Fruit fly (Drosophila melanogaster) whole organism, embryonic: ENCODE measurements around the gene CG12521.

ENCODE experiments used
- Bgb ChIP-seq: fragments of 200-800 bp; sonication (Bioruptor generic); IDR thresholded peaks from 2 replicates; pipeline ENCODE4 v1.3.6; 2022; ENCODE audit warnings: missing biosample characterization, missing genetic modification characterization; ENCODE audit not compliant: partially characterized antibody
- CG10366 ChIP-seq: fragments of 200-800 bp; sonication (Bioruptor generic); IDR thresholded peaks from 2 replicates; pipeline ENCODE4 v1.3.6; 2022; ENCODE audit warnings: missing biosample characterization, missing genetic modification characterization
- CG12071 ChIP-seq: fragments of 200-800 bp; sonication (Bioruptor generic); optimal IDR thresholded peaks from 3 replicates; lab custom pipeline; 2018; ENCODE audit warnings: missing biosample characterization, mild to moderate bottlenecking, missing genetic modification characterization
- CG12236 ChIP-seq: fragments of 200-800 bp; sonication (Bioruptor generic); optimal IDR thresholded peaks from 2 replicates; lab custom pipeline; 2016; ENCODE audit warnings: missing biosample characterization, missing genetic modification characterization
- CG13287 ChIP-seq: fragments of 200-800 bp; sonication (Bioruptor generic); IDR thresholded peaks from 2 replicates; pipeline ENCODE4 v1.3.6; 2022; ENCODE audit warnings: missing biosample characterization, missing genetic modification characterization; ENCODE audit not compliant: partially characterized antibody
- CG13424 ChIP-seq: fragments of 200-800 bp; sonication (Bioruptor generic); optimal IDR thresholded peaks from 2 replicates; lab custom pipeline; 2019; ENCODE audit warnings: missing biosample characterization, mild to moderate bottlenecking, missing genetic modification characterization, moderate library complexity
- CG15073 ChIP-seq: fragments of 200-800 bp; sonication (Bioruptor generic); optimal IDR thresholded peaks from 2 replicates; lab custom pipeline; 2016; ENCODE audit warnings: missing biosample characterization, missing genetic modification characterization
- CG17359 ChIP-seq: fragments of 200-800 bp; sonication (Bioruptor generic); optimal IDR thresholded peaks from 3 replicates; lab custom pipeline; 2018; ENCODE audit warnings: missing biosample characterization, mild to moderate bottlenecking, missing genetic modification characterization, moderate library complexity
- CG17361 ChIP-seq: fragments of 200-800 bp; sonication (Bioruptor generic); IDR thresholded peaks from 3 replicates; pipeline ENCODE4 v1.3.6; 2022; ENCODE audit warnings: missing biosample characterization, missing genetic modification characterization
- CG17612 ChIP-seq: fragments of 200-800 bp; sonication (Bioruptor generic); IDR thresholded peaks from 2 replicates; pipeline ENCODE4 v1.3.6; 2022; ENCODE audit warnings: missing biosample characterization, missing genetic modification characterization
- CG18011 ChIP-seq: fragments of 200-800 bp; sonication (Bioruptor generic); optimal IDR thresholded peaks from 2 replicates; lab custom pipeline; 2017; ENCODE audit warnings: missing biosample characterization, missing genetic modification characterization, mild to moderate bottlenecking, moderate library complexity, missing genotype
- CG3065 ChIP-seq: fragments of 200-800 bp; sonication (Bioruptor generic); optimal IDR thresholded peaks from 2 replicates; lab custom pipeline; 2016; ENCODE audit warnings: missing biosample characterization, missing genetic modification characterization
- CG3163 ChIP-seq: fragments of 200-800 bp; sonication (Bioruptor generic); optimal IDR thresholded peaks from 3 replicates; lab custom pipeline; 2016; ENCODE audit warnings: missing biosample characterization, missing genetic modification characterization
- CG4707 ChIP-seq: fragments of 200-800 bp; sonication (Bioruptor generic); optimal IDR thresholded peaks from 2 replicates; lab custom pipeline; 2018; ENCODE audit warnings: missing biosample characterization, mild to moderate bottlenecking, missing genetic modification characterization, moderate library complexity
- CG4820 ChIP-seq: fragments of 200-800 bp; sonication (Bioruptor generic); optimal IDR thresholded peaks from 3 replicates; lab custom pipeline; 2016; ENCODE audit warnings: missing biosample characterization, missing genetic modification characterization
- CG6272 ChIP-seq: fragments of 200-800 bp; sonication (Bioruptor generic); IDR thresholded peaks from 2 replicates; pipeline ENCODE4 v1.3.6; 2022; ENCODE audit warnings: missing biosample characterization, missing genetic modification characterization
- CG7556 ChIP-seq: fragments of 200-800 bp; sonication (Bioruptor generic); optimal IDR thresholded peaks from 2 replicates; lab custom pipeline; 2017; ENCODE audit warnings: missing biosample characterization, mild to moderate bottlenecking, missing genetic modification characterization
- CG7745 ChIP-seq: fragments of 200-800 bp; sonication (Bioruptor generic); optimal IDR thresholded peaks from 2 replicates; lab custom pipeline; 2018; ENCODE audit warnings: missing biosample characterization, mild to moderate bottlenecking, missing genetic modification characterization, moderate library complexity
- CG9437 ChIP-seq: fragments of 200-800 bp; sonication (Bioruptor generic); optimal IDR thresholded peaks from 2 replicates; lab custom pipeline; 2018; ENCODE audit warnings: missing biosample characterization, mild to moderate bottlenecking, missing genetic modification characterization
- Dll ChIP-seq: fragments of 200-800 bp; sonication (Bioruptor generic); IDR thresholded peaks from 4 replicates; pipeline ENCODE4 v1.3.6; 2022; ENCODE audit warnings: missing biosample characterization, missing genetic modification characterization; ENCODE audit not compliant: partially characterized antibody
- Dref ChIP-seq: fragments of 200-800 bp; sonication (Bioruptor generic); IDR thresholded peaks from 2 replicates; pipeline ENCODE4 v1.3.6; 2022; ENCODE audit warnings: missing biosample characterization, missing genetic modification characterization
- H2.0 ChIP-seq: fragments of 200-800 bp; sonication (Bioruptor generic); IDR thresholded peaks from 2 replicates; pipeline ENCODE4 v1.3.6; 2022; ENCODE audit warnings: missing biosample characterization, missing genetic modification characterization
- HLH4C ChIP-seq: fragments of 200-800 bp; sonication (Bioruptor generic); IDR thresholded peaks from 3 replicates; pipeline ENCODE4 v1.3.6; 2022; ENCODE audit warnings: missing biosample characterization, missing genetic modification characterization; ENCODE audit not compliant: partially characterized antibody
- Hmx ChIP-seq: fragments of 200-800 bp; sonication (Bioruptor generic); optimal IDR thresholded peaks from 2 replicates; lab custom pipeline; 2016; ENCODE audit warnings: missing biosample characterization, missing genetic modification characterization
- Jarid2 ChIP-seq: fragments of 200-800 bp; sonication (Bioruptor generic); optimal IDR thresholded peaks from 3 replicates; lab custom pipeline; 2017; ENCODE audit warnings: mild to moderate bottlenecking, missing biosample characterization, missing genetic modification reagents, missing genetic modification characterization
- Mad ChIP-seq: fragments of 200-800 bp; sonication (Bioruptor generic); optimal IDR thresholded peaks from 2 replicates; lab custom pipeline; 2016; ENCODE audit warnings: missing biosample characterization, missing genetic modification characterization
- NK7.1 ChIP-seq: fragments of 200-800 bp; sonication (Bioruptor generic); optimal IDR thresholded peaks from 3 replicates; lab custom pipeline; 2016; ENCODE audit warnings: missing biosample characterization, missing genetic modification characterization
- Nf-YC ChIP-seq: fragments of 200-800 bp; optimal IDR thresholded peaks from 3 replicates; lab custom pipeline; 2019; ENCODE audit warnings: missing biosample characterization, mild to moderate bottlenecking, missing genetic modification characterization, moderate library complexity
- PHDP ChIP-seq: fragments of 200-800 bp; sonication (Bioruptor generic); optimal IDR thresholded peaks from 3 replicates; lab custom pipeline; 2018; ENCODE audit warnings: missing biosample characterization, mild to moderate bottlenecking, missing genetic modification characterization, moderate library complexity
- Rfx ChIP-seq: fragments of 200-800 bp; sonication (Bioruptor generic); IDR thresholded peaks from 2 replicates; pipeline ENCODE4 v1.3.6; 2022; ENCODE audit warnings: missing biosample characterization, missing genetic modification characterization
- Sry-δ ChIP-seq: fragments of 200-800 bp; sonication (Bioruptor generic); optimal IDR thresholded peaks from 2 replicates; lab custom pipeline; 2016; ENCODE audit warnings: missing biosample characterization, missing genetic modification characterization
- Ssrp ChIP-seq: fragments of 200-800 bp; sonication (Bioruptor generic); optimal IDR thresholded peaks from 2 replicates; lab custom pipeline; 2018; ENCODE audit warnings: missing biosample characterization, mild to moderate bottlenecking, missing genetic modification characterization, moderate library complexity
- Taf1 ChIP-seq: fragments of 200-800 bp; sonication (Bioruptor generic); IDR thresholded peaks from 2 replicates; pipeline ENCODE4 v1.3.6; 2022; ENCODE audit warnings: missing biosample characterization, missing genetic modification characterization
- amos ChIP-seq: fragments of 200-800 bp; sonication (Bioruptor generic); IDR thresholded peaks from 2 replicates; pipeline ENCODE4 v1.3.6; 2022; ENCODE audit warnings: missing biosample characterization, missing genetic modification characterization; ENCODE audit not compliant: partially characterized antibody
- az2 ChIP-seq: fragments of 200-800 bp; sonication (Bioruptor generic); optimal IDR thresholded peaks from 3 replicates; lab custom pipeline; 2016; ENCODE audit warnings: missing biosample characterization, missing genetic modification characterization
- crc ChIP-seq: fragments of 200-800 bp; sonication (Bioruptor generic); optimal IDR thresholded peaks from 2 replicates; lab custom pipeline; 2016; ENCODE audit warnings: missing biosample characterization, missing genetic modification characterization
- dmrt11E ChIP-seq: fragments of 200-800 bp; sonication (Bioruptor generic); optimal IDR thresholded peaks from 3 replicates; lab custom pipeline; 2018; ENCODE audit warnings: missing biosample characterization, mild to moderate bottlenecking, missing genetic modification characterization, moderate library complexity
- eve ChIP-seq, 2 experiments: fragments of >200 bp; optimal IDR thresholded peaks; 2 replicates each; lab custom pipeline; 2017; ENCODE audit warnings: missing biosample characterization in 2 of 2, missing genetic modification characterization in 2 of 2
- her ChIP-seq: fragments of 200-800 bp; sonication (Bioruptor generic); optimal IDR thresholded peaks from 2 replicates; lab custom pipeline; 2016; ENCODE audit warnings: missing biosample characterization, missing genetic modification characterization
- ind ChIP-seq: fragments of 200-800 bp; sonication (Bioruptor generic); optimal IDR thresholded peaks from 3 replicates; lab custom pipeline; 2016; ENCODE audit warnings: missing biosample characterization, missing genetic modification characterization
- klu ChIP-seq: fragments of 200-800 bp; sonication (Bioruptor generic); IDR thresholded peaks from 2 replicates; pipeline ENCODE4 v1.3.6; 2022; ENCODE audit warnings: missing biosample characterization, missing genetic modification characterization
- mam ChIP-seq: fragments of 200-800 bp; sonication (Bioruptor generic); optimal IDR thresholded peaks from 3 replicates; lab custom pipeline; 2016; ENCODE audit warnings: missing biosample characterization, missing genetic modification characterization
- mirr ChIP-seq: fragments of 200-800 bp; sonication (Bioruptor generic); optimal IDR thresholded peaks from 3 replicates; lab custom pipeline; 2018; ENCODE audit warnings: missing biosample characterization, mild to moderate bottlenecking, missing genetic modification characterization
- nau ChIP-seq: fragments of 200-800 bp; sonication (Bioruptor generic); optimal IDR thresholded peaks from 3 replicates; lab custom pipeline; 2017; ENCODE audit warnings: missing biosample characterization, mild to moderate bottlenecking, missing genetic modification characterization, missing genetic modification reagents
- nmo ChIP-seq: fragments of 200-800 bp; sonication (Bioruptor generic); optimal IDR thresholded peaks from 2 replicates; lab custom pipeline; 2018; ENCODE audit warnings: missing biosample characterization, mild to moderate bottlenecking, missing genetic modification characterization, moderate library complexity
- pum ChIP-seq: fragments of 200-800 bp; sonication (Bioruptor generic); optimal IDR thresholded peaks from 2 replicates; lab custom pipeline; 2016; ENCODE audit warnings: missing biosample characterization, missing genetic modification characterization
- scrt ChIP-seq: fragments of 200-800 bp; sonication (Bioruptor generic); optimal IDR thresholded peaks from 2 replicates; lab custom pipeline; 2018; ENCODE audit warnings: missing biosample characterization, mild to moderate bottlenecking, missing genetic modification characterization, moderate library complexity
- tap ChIP-seq: fragments of 200-800 bp; optimal IDR thresholded peaks from 3 replicates; lab custom pipeline; 2019; ENCODE audit warnings: missing biosample characterization, mild to moderate bottlenecking, missing genetic modification characterization, moderate library complexity
- z ChIP-seq: fragments of 200-800 bp; sonication (Bioruptor generic); IDR thresholded peaks from 3 replicates; pipeline ENCODE4 v1.3.6; 2022; ENCODE audit warnings: missing biosample characterization, missing genetic modification characterization

Gene CG12521

DNA sequence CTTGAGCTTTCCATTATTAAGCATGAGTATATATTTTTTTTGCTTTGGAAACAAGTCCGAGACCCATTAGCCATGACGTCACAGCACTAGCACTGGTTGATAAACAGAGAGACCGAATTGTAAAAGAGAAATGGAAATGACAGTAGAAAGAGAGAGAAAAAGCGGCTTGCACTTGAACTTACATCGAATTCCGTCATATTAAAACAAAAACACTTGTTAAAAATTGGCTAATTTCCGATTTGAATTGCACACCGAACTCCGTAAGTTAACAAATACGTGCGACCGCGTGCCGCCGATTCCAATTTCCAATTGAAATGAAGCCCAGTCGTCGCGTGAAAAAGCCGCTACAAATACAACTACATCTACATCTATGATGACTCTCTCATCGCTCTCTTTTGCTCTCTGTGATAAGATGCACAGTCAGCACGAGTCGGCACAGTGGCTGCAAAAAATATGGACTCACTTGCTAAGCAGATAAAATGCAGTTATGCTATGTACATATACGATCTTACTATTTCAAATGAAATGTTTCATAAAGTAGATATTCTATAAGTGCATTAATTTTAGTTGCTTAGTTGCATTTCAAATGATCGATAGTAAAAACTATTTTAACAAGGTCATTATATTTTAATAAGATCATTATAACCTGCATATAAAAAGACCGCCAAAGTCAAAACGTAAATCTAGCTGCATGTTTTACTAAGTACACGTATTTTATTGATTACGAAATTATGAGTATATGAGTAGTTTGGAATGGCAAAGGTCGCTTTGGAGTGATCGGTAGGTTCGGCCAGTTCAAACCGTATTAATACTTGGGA, 27.8 kb downstream of the CG12521 start (continued):
- peak; percentile 44 for TF ChIP-seq ind
- TF ChIP-seq nmo (GFP tag; lab: Kevin White, UChicago) = peak; percentile 26
- no peak for TF ChIP-seq z
- peak; percentile 13 for TF ChIP-seq CG9437 (GFP tag; lab: Kevin White, UChicago)
- no peak for TF ChIP-seq CG7745 (tag; lab: Kevin White, UChicago)
- no peak for TF ChIP-seq dmrt11E (tag; lab: Kevin White, UChicago)
- TF ChIP-seq pum (GFP tag; lab: Kevin White, UChicago) = no peak
- no peak for TF ChIP-seq Nf-YC
- TF ChIP-seq Ssrp (tag; lab: Kevin White, UChicago) = no peak
- TF ChIP-seq CG4707 (GFP tag; lab: Kevin White, UChicago) = no peak
- TF ChIP-seq amos = no peak
- TF ChIP-seq mam (GFP tag; lab: Kevin White, UChicago) = peak; percentile 47
- no peak for TF ChIP-seq CG17612 (GFP tag; lab: Robert Waterston, UW)
- no peak for TF ChIP-seq CG13287 (GFP tag; lab: Robert Waterston, UW)
- TF ChIP-seq Mad (GFP tag; lab: Kevin White, UChicago) = no peak
- no peak for TF ChIP-seq Hmx (GFP tag; lab: Kevin White, UChicago)
- TF ChIP-seq CG10366 = no peak
- no peak for TF ChIP-seq crc
- peak; percentile 9 for TF ChIP-seq az2
- TF ChIP-seq CG18011 (GFP tag; lab: Kevin White, UChicago) = no peak
- peak; percentile 57 for TF ChIP-seq CG13424 (tag; lab: Kevin White, UChicago)
- TF ChIP-seq CG7556 (GFP tag; lab: Kevin White, UChicago) = peak; percentile 20
- TF ChIP-seq CG3065 = no peak
- TF ChIP-seq Rfx (GFP tag; lab: Robert Waterston, UW) = peak; percentile 72; the same call in 1 of the 2 replicates
- peak; percentile 21 for TF ChIP-seq her (GFP tag; lab: Kevin White, UChicago)
- peak; percentile 54; the same call in 1 of the 2 replicates for TF ChIP-seq H2.0 (GFP tag; lab: Robert Waterston, UW)
- no peak for TF ChIP-seq HLH4C (GFP tag; lab: Robert Waterston, UW)
- peak; percentile 12 for TF ChIP-seq scrt (GFP tag; lab: Kevin White, UChicago)
- no peak for TF ChIP-seq Dref
- TF ChIP-seq Sry-δ (GFP tag; lab: Kevin White, UChicago) = no peak
- 0 out of 2 replicates have a peak, but pooled peaks have one; percentile 18 for TF ChIP-seq Taf1
- peak; percentile 11 for TF ChIP-seq nau
- TF ChIP-seq CG3163 (GFP tag; lab: Kevin White, UChicago) = peak; percentile 77
- peak; percentile 48 for TF ChIP-seq Jarid2 (GFP tag; lab: Kevin White, UChicago)
- TF ChIP-seq CG6272 (GFP tag; lab: Robert Waterston, UW) = no peak
- TF ChIP-seq CG4820 (GFP tag; lab: Kevin White, UChicago) = no peak
- TF ChIP-seq PHDP = peak; percentile 44
- peak; percentile 31 for TF ChIP-seq CG12071 (GFP tag; lab: Kevin White, UChicago)
- TF ChIP-seq NK7.1 (GFP tag; lab: Kevin White, UChicago) = no peak
- TF ChIP-seq CG15073 (GFP tag; lab: Kevin White, UChicago) = no peak
- no peak for TF ChIP-seq eve (GFP tag; optimal IDR thresholded peaks at IDR 0.05; lab: Kevin White, UChicago)
- no peak for TF ChIP-seq CG12236 (GFP tag; lab: Kevin White, UChicago)
- TF ChIP-seq tap = no peak
- peak; percentile 60; the same call in 1 of the 4 replicates for TF ChIP-seq Dll (GFP tag; lab: Robert Waterston, UW)
- no peak for TF ChIP-seq klu
- peak; percentile 41 for TF ChIP-seq CG17359 (tag; lab: Kevin White, UChicago)
- TF ChIP-seq CG17361 (GFP tag; lab: Robert Waterston, UW) = no peak
- no peak for TF ChIP-seq Bgb
- TF ChIP-seq mirr (GFP tag; lab: Kevin White, UChicago) = peak; percentile 54
